Fruit fly (Drosophila melanogaster) whole organism, embryonic: ENCODE data around the gene Glut4EF.
A peak's percentile ranks its signal among the peaks of the same experiment; 100 is the strongest.

Experiments used
- Atf3 ChIP-seq: fragments of 200-800 bp; sonication (Bioruptor generic); optimal IDR thresholded peaks from 3 replicates; lab custom pipeline; 2016; ENCODE audit warnings: missing biosample characterization, missing genetic modification characterization
- Atf6 ChIP-seq: fragments of 200-800 bp; sonication (Bioruptor generic); IDR thresholded peaks from 2 replicates; pipeline ENCODE4 v1.3.6; 2022; ENCODE audit warnings: missing biosample characterization, missing genetic modification characterization
- Blimp-1 ChIP-seq: fragments of 200-800 bp; sonication (Bioruptor generic); optimal IDR thresholded peaks from 3 replicates; lab custom pipeline; 2018; ENCODE audit warnings: missing biosample characterization, missing genetic modification characterization, mild to moderate bottlenecking, moderate library complexity, missing genetic modification reagents
- CG15269 ChIP-seq: fragments of 200-800 bp; sonication (Bioruptor generic); optimal IDR thresholded peaks from 2 replicates; lab custom pipeline; 2018; ENCODE audit warnings: missing biosample characterization, mild to moderate bottlenecking, missing genetic modification characterization, moderate library complexity
- CG1529 ChIP-seq: fragments of 200-800 bp; sonication (Bioruptor generic); optimal IDR thresholded peaks from 3 replicates; lab custom pipeline; 2018; ENCODE audit warnings: missing biosample characterization, missing genetic modification characterization
- CG15696 ChIP-seq: fragments of 200-800 bp; sonication (Bioruptor generic); optimal IDR thresholded peaks from 2 replicates; lab custom pipeline; 2019; ENCODE audit warnings: missing biosample characterization, mild to moderate bottlenecking, missing genetic modification characterization, moderate library complexity
- CG16779 ChIP-seq: fragments of 200-800 bp; sonication (Bioruptor generic); IDR thresholded peaks from 2 replicates; pipeline ENCODE4 v1.3.6; 2022; ENCODE audit warnings: missing biosample characterization, missing genetic modification characterization
- CG17328 ChIP-seq: fragments of 200-800 bp; sonication (Bioruptor generic); IDR thresholded peaks from 2 replicates; pipeline ENCODE4 v1.3.6; 2022; ENCODE audit warnings: missing biosample characterization, missing genetic modification characterization
- CG17612 ChIP-seq: fragments of 200-800 bp; sonication (Bioruptor generic); IDR thresholded peaks from 2 replicates; pipeline ENCODE4 v1.3.6; 2022; ENCODE audit warnings: missing biosample characterization, missing genetic modification characterization
- CG18262 ChIP-seq: fragments of 200-800 bp; optimal IDR thresholded peaks from 3 replicates; lab custom pipeline; 2019; ENCODE audit warnings: missing biosample characterization, mild to moderate bottlenecking, missing genetic modification characterization, moderate library complexity
- CG18599 ChIP-seq: fragments of 200-800 bp; sonication (Bioruptor generic); optimal IDR thresholded peaks from 3 replicates; lab custom pipeline; 2017; ENCODE audit warnings: missing biosample characterization, missing genetic modification characterization, mild to moderate bottlenecking, moderate library complexity, missing genetic modification reagents
- CG31388 ChIP-seq: fragments of 200-800 bp; sonication (Bioruptor generic); optimal IDR thresholded peaks from 2 replicates; lab custom pipeline; 2016; ENCODE audit warnings: missing biosample characterization, missing genetic modification characterization
- CG3407 ChIP-seq: fragments of 200-800 bp; sonication (Bioruptor generic); optimal IDR thresholded peaks from 2 replicates; lab custom pipeline; 2018; ENCODE audit warnings: missing biosample characterization, mild to moderate bottlenecking, missing genetic modification characterization
- CG9215 ChIP-seq: fragments of 200-800 bp; sonication (Bioruptor generic); IDR thresholded peaks from 2 replicates; pipeline ENCODE4 v1.3.6; 2022; ENCODE audit warnings: missing biosample characterization, missing genetic modification characterization
- CG9437 ChIP-seq: fragments of 200-800 bp; sonication (Bioruptor generic); optimal IDR thresholded peaks from 2 replicates; lab custom pipeline; 2018; ENCODE audit warnings: missing biosample characterization, mild to moderate bottlenecking, missing genetic modification characterization
- CHES-1-like ChIP-seq: fragments of 200-800 bp; sonication (Bioruptor generic); optimal IDR thresholded peaks from 2 replicates; lab custom pipeline; 2016; ENCODE audit warnings: missing biosample characterization, missing genetic modification characterization
- Elba2 ChIP-seq: fragments of 200-800 bp; sonication (Bioruptor generic); optimal IDR thresholded peaks from 3 replicates; lab custom pipeline; 2016; ENCODE audit warnings: missing biosample characterization, missing genetic modification characterization
- Ets65A ChIP-seq: fragments of 200-800 bp; sonication (Bioruptor generic); peaks from one replicate; lab custom pipeline; 2016; ENCODE audit warnings: missing biosample characterization, missing genetic modification characterization
- Fer2 ChIP-seq: fragments of 200-800 bp; sonication (Bioruptor generic); optimal IDR thresholded peaks from 2 replicates; lab custom pipeline; 2018; ENCODE audit warnings: missing biosample characterization, mild to moderate bottlenecking, missing genetic modification characterization, moderate library complexity
- HLH3B ChIP-seq: fragments of 200-800 bp; sonication (Bioruptor generic); IDR thresholded peaks from 2 replicates; pipeline ENCODE4 v1.3.6; 2022; ENCODE audit warnings: missing biosample characterization, missing genetic modification characterization
- Hmx ChIP-seq: fragments of 200-800 bp; sonication (Bioruptor generic); optimal IDR thresholded peaks from 2 replicates; lab custom pipeline; 2016; ENCODE audit warnings: missing biosample characterization, missing genetic modification characterization
- Med ChIP-seq: fragments of 200-800 bp; sonication (Bioruptor generic); peaks from one replicate; lab custom pipeline; 2016; ENCODE audit warnings: missing biosample characterization, missing genetic modification characterization, mild to moderate bottlenecking, inconsistent platforms, moderate library complexity
- NFAT ChIP-seq: fragments of 200-800 bp; sonication (Bioruptor generic); IDR thresholded peaks from 2 replicates; pipeline ENCODE4 v1.3.6; 2022; ENCODE audit warnings: missing biosample characterization, missing genetic modification characterization
- Pdp1 ChIP-seq, 2 experiments: fragments of 200-800 bp; sonication (Bioruptor generic); optimal IDR thresholded peaks; 3 replicates each; lab custom pipeline; 2016; ENCODE audit warnings: missing biosample characterization in 2 of 2, missing genetic modification characterization in 2 of 2, mild to moderate bottlenecking in 1 of 2, moderate library complexity in 1 of 2
- Rfx ChIP-seq: fragments of 200-800 bp; sonication (Bioruptor generic); IDR thresholded peaks from 2 replicates; pipeline ENCODE4 v1.3.6; 2022; ENCODE audit warnings: missing biosample characterization, missing genetic modification characterization
- abd-A ChIP-seq: fragments of 200-800 bp; sonication (Bioruptor generic); optimal IDR thresholded peaks from 3 replicates; lab custom pipeline; 2019; ENCODE audit warnings: missing biosample characterization, mild to moderate bottlenecking, missing genetic modification characterization, moderate library complexity
- ara ChIP-seq: fragments of 200-800 bp; sonication (Bioruptor generic); IDR thresholded peaks from 2 replicates; pipeline ENCODE4 v1.3.6; 2022; ENCODE audit warnings: missing biosample characterization, missing genetic modification characterization
- chinmo ChIP-seq: fragments of 200-800 bp; sonication (Bioruptor generic); IDR thresholded peaks from 4 replicates; pipeline ENCODE4 v1.3.6; 2022; ENCODE audit warnings: missing biosample characterization, missing genetic modification characterization; ENCODE audit not compliant: partially characterized antibody
- ci ChIP-seq: fragments of 200-800 bp; sonication (Bioruptor generic); IDR thresholded peaks from 3 replicates; pipeline ENCODE4 v1.3.6; 2022; ENCODE audit warnings: missing biosample characterization, missing genetic modification characterization
- crc ChIP-seq: fragments of 200-800 bp; sonication (Bioruptor generic); optimal IDR thresholded peaks from 2 replicates; lab custom pipeline; 2016; ENCODE audit warnings: missing biosample characterization, missing genetic modification characterization
- crol ChIP-seq: fragments of 200-800 bp; sonication (Bioruptor generic); IDR thresholded peaks from 2 replicates; pipeline ENCODE4 v1.3.6; 2022; ENCODE audit warnings: missing biosample characterization, missing genetic modification characterization
- dmrt99B ChIP-seq: fragments of 200-800 bp; sonication (Bioruptor generic); optimal IDR thresholded peaks from 2 replicates; lab custom pipeline; 2018; ENCODE audit warnings: missing biosample characterization, mild to moderate bottlenecking, missing genetic modification characterization, moderate library complexity
- dpn ChIP-seq, 2 experiments: fragments of 200-800 bp; sonication (Bioruptor generic); optimal IDR thresholded peaks; 3 replicates each; lab custom pipeline; 2016; ENCODE audit warnings: missing biosample characterization in 2 of 2, missing genetic modification characterization in 2 of 2
- grau ChIP-seq: fragments of 200-800 bp; optimal IDR thresholded peaks from 3 replicates; lab custom pipeline; 2019; ENCODE audit warnings: missing biosample characterization, mild to moderate bottlenecking, missing genetic modification characterization, moderate library complexity
- grn ChIP-seq: fragments of 200-800 bp; sonication (Bioruptor generic); optimal IDR thresholded peaks from 3 replicates; lab custom pipeline; 2017; ENCODE audit warnings: missing biosample characterization, missing genetic modification characterization
- kni ChIP-seq: fragments of 200-800 bp; sonication (Bioruptor generic); optimal IDR thresholded peaks from 3 replicates; lab custom pipeline; 2017; ENCODE audit warnings: mild to moderate bottlenecking, missing biosample characterization, missing genetic modification reagents, missing genetic modification characterization
- lab ChIP-seq: fragments of 200-800 bp; sonication (Bioruptor generic); optimal IDR thresholded peaks from 3 replicates; lab custom pipeline; 2017; ENCODE audit warnings: missing biosample characterization, missing genetic modification characterization, mild to moderate bottlenecking, moderate library complexity, missing genetic modification reagents
- oc ChIP-seq: fragments of 200-800 bp; sonication (Bioruptor generic); optimal IDR thresholded peaks from 2 replicates; lab custom pipeline; 2018; ENCODE audit warnings: missing biosample characterization, mild to moderate bottlenecking, missing genetic modification characterization, moderate library complexity
- pho ChIP-seq: fragments of 200-800 bp; sonication (Bioruptor generic); optimal IDR thresholded peaks from 2 replicates; lab custom pipeline; 2016; ENCODE audit warnings: missing biosample characterization, missing genetic modification characterization
- pnt ChIP-seq: fragments of 200-800 bp; sonication (Bioruptor generic); optimal IDR thresholded peaks from 3 replicates; lab custom pipeline; 2016; ENCODE audit warnings: missing biosample characterization, missing genetic modification characterization
- row ChIP-seq: fragments of 200-800 bp; sonication (Bioruptor generic); IDR thresholded peaks from 3 replicates; pipeline ENCODE4 v1.3.6; 2022; ENCODE audit warnings: missing biosample characterization, missing genetic modification characterization
- sens ChIP-seq: fragments of 200-800 bp; sonication (Bioruptor generic); peaks from one replicate; lab custom pipeline; 2016; ENCODE audit warnings: missing biosample characterization, missing genetic modification characterization
- sima ChIP-seq: fragments of 200-800 bp; sonication (Bioruptor generic); optimal IDR thresholded peaks from 2 replicates; lab custom pipeline; 2016; ENCODE audit warnings: missing biosample characterization, missing genetic modification characterization
- tna ChIP-seq: fragments of 200-800 bp; sonication (Bioruptor generic); IDR thresholded peaks from 2 replicates; pipeline ENCODE4 v1.3.6; 2022; ENCODE audit warnings: missing biosample characterization, missing genetic modification characterization; ENCODE audit not compliant: partially characterized antibody
- trh ChIP-seq: fragments of 200-800 bp; sonication (Bioruptor generic); optimal IDR thresholded peaks from 2 replicates; lab custom pipeline; 2016; ENCODE audit warnings: missing biosample characterization, missing genetic modification characterization
- ttk ChIP-seq: fragments of 200-800 bp; sonication (Bioruptor generic); IDR thresholded peaks from 2 replicates; pipeline ENCODE4 v2.1.2; 2022; ENCODE audit warnings: missing biosample characterization, missing genetic modification characterization
- vvl ChIP-seq: fragments of 200-800 bp; sonication (Bioruptor generic); IDR thresholded peaks from 2 replicates; pipeline ENCODE4 v1.3.6; 2022; ENCODE audit warnings: missing biosample characterization, missing genetic modification characterization
- wek ChIP-seq: fragments of 200-800 bp; sonication (Bioruptor generic); optimal IDR thresholded peaks from 3 replicates; lab custom pipeline; 2018; ENCODE audit warnings: missing biosample characterization, mild to moderate bottlenecking, missing genetic modification characterization, moderate library complexity
- wor ChIP-seq: fragments of 200-800 bp; sonication (Bioruptor generic); IDR thresholded peaks from 2 replicates; pipeline ENCODE4 v1.3.6; 2022; ENCODE audit warnings: missing biosample characterization, missing genetic modification characterization
- zen2 ChIP-seq: fragments of 200-800 bp; sonication (Bioruptor generic); IDR thresholded peaks from 3 replicates; pipeline ENCODE4 v1.3.6; 2022; ENCODE audit warnings: missing biosample characterization, missing genetic modification characterization; ENCODE audit not compliant: partially characterized antibody

Glut4EF gene

DNA sequence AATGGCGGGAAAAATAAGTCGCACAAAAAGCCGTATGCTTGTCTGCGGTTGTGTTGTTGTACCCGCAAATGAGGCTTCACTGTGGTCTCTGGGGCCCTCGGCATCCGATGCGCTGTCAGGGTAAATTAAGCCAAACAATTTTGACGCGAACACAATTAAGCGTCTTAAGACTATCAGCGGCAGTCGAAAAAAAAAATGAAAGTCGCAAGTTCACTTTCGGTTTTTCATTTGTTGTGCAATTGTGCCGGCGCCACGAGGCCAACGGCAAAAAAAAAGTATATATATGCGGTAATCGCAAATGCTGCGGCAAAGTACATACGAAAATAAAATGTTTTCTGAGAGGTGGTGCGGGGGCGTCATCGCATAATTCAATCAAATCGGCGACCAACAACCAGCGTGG, 28.4 kb downstream of the Glut4EF start:
- TF ChIP-seq Rfx (GFP tag; lab: Robert Waterston, UW) (no peak), Pdp1 (GFP tag; optimal IDR thresholded peaks at IDR 0.05; lab: Kevin White, UChicago) (peak in 1 of 2 experiments; percentile 24), sens (GFP tag; lab: Kevin White, UChicago) (peak; percentile 65), Hmx (no peak), grau (peak; percentile 41), CG31388 (no peak), dmrt99B (tag; lab: Kevin White, UChicago) (no peak), oc (peak; percentile 1), Blimp-1 (peak; percentile 67), Med (GFP tag; lab: Kevin White, UChicago) (peak; percentile 61)

DNA sequence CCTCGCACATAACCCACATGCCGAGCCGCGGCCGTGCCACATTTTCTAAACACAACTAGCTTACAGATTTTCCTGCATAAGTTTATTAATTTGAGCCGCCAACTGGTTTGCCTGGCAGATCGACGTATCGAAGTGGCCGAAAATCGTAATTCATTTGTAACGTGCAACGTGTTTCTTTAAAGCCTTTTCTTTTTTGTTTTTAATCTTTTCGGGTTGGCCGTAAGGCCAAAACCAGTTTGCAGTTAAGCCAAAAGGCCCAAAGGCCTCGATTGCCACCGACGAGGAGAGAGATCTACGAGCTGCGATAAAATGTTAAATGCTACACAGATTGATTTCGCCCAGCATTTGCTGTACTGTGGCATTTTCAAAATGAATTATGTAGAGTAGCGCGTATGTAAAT, 28.9 kb downstream of the Glut4EF start:
- TF ChIP-seq kni (GFP tag; lab: Kevin White, UChicago) (peak; percentile 20), vvl (GFP tag; lab: Robert Waterston, UW) (peak; percentile 44; the same call in 1 of the 2 replicates), CG15269 (tag; lab: Kevin White, UChicago) (peak; percentile 46), ttk (GFP tag; lab: Robert Waterston, UW) (no peak), abd-A (tag; lab: Kevin White, UChicago) (peak; percentile 12), crc (GFP tag; lab: Kevin White, UChicago) (no peak), wor (no peak), CG3407 (GFP tag; lab: Kevin White, UChicago) (no peak), row (GFP tag; lab: Robert Waterston, UW) (no peak), chinmo (0 out of 4 replicates have a peak, but pooled peaks have one; percentile 65), zen2 (0 out of 3 replicates have a peak, but pooled peaks have one; percentile 10), oc (peak; percentile 62), grn (GFP tag; lab: Kevin White, UChicago) (no peak), Hmx (no peak)
- TF ChIP-seq, all 482 proteins: peak for 7

DNA sequence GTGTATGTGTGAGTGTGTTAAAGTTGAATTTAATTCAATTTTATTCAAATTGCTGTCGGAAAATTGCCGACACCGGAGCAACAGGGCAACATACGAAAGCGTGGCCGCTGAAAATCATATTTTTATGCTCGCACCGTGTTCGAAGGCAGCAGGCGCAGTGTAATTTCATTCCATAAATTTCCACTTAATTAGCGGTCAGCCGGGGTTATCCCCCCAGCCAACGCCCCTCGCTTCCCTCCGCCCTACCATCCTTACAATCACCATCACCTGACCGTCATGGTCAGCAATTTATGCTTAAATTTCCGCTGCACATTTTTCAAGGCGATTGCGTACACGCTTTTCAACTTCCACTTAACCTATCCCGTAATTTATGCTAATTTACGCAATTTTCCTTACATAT, 30.2 kb downstream of the Glut4EF start:
- TF ChIP-seq Fer2 (tag; lab: Kevin White, UChicago) (no peak), CG1529 (GFP tag; lab: Kevin White, UChicago) (no peak), Atf6 (no peak), CG18262 (tag; lab: Kevin White, UChicago) (no peak), lab (GFP tag; lab: Kevin White, UChicago) (no peak), vvl (GFP tag; lab: Robert Waterston, UW) (peak; percentile 73), ci (GFP tag; lab: Robert Waterston, UW) (0 out of 3 replicates have a peak, but pooled peaks have one; percentile 21), CG9437 (GFP tag; lab: Kevin White, UChicago) (no peak), CG9215 (GFP tag; lab: Robert Waterston, UW) (no peak), sima (GFP tag; lab: Kevin White, UChicago) (no peak), NFAT (GFP tag; lab: Robert Waterston, UW) (no peak), ara (GFP tag; lab: Robert Waterston, UW) (no peak), pnt (GFP tag; lab: Kevin White, UChicago) (no peak), CG18599 (GFP tag; lab: Kevin White, UChicago) (no peak), CG17328 (GFP tag; lab: Robert Waterston, UW) (0 out of 2 replicates have a peak, but pooled peaks have one; percentile 1), crol (GFP tag; lab: Robert Waterston, UW) (peak; percentile 52), CG15696 (tag; lab: Kevin White, UChicago) (no peak), tna (GFP tag; lab: Robert Waterston, UW) (no peak), CHES-1-like (GFP tag; lab: Kevin White, UChicago) (no peak), trh (GFP tag; lab: Kevin White, UChicago) (no peak), CG16779 (GFP tag; lab: Robert Waterston, UW) (no peak), HLH3B (GFP tag; lab: Robert Waterston, UW) (no peak), dpn (GFP tag; optimal IDR thresholded peaks at IDR 0.05; lab: Kevin White, UChicago) (no peak), Elba2 (GFP tag; lab: Kevin White, UChicago) (no peak), Atf3 (GFP tag; lab: Kevin White, UChicago) (no peak), Ets65A (GFP tag; lab: Kevin White, UChicago) (peak; percentile 20), pho (GFP tag; lab: Kevin White, UChicago) (no peak), wek (GFP tag; lab: Kevin White, UChicago) (no peak), CG17612 (no peak)
